Fruit fly (Drosophila melanogaster) S2 (cell line): ENCODE results near the gene CG7974.

Experiments used
- CG8478 ChIP-seq: fragments of >200 bp; optimal IDR thresholded peaks from 2 replicates; lab custom pipeline; 2018
- CTCF ChIP-seq, 2 experiments: fragments of >200 bp; optimal IDR thresholded peaks; 2 replicates each; lab custom pipeline; 2018

- no peak for TF ChIP-seq CG8478 (lab: Kevin White, UChicago)
- TF ChIP-seq CTCF (optimal IDR thresholded peaks at IDR 0.05; lab: Kevin White, UChicago), result no peak
Observed at dm6 chr3L:1618116-1618727, 46.7 kb upstream of the CG7974 start, which contains the start of the genes CG13926, ABCB7 and CG33230.
